Fruit fly (Drosophila melanogaster): ENCODE measurements around the gene Dcr-1.

Gene Dcr-1

DNA sequence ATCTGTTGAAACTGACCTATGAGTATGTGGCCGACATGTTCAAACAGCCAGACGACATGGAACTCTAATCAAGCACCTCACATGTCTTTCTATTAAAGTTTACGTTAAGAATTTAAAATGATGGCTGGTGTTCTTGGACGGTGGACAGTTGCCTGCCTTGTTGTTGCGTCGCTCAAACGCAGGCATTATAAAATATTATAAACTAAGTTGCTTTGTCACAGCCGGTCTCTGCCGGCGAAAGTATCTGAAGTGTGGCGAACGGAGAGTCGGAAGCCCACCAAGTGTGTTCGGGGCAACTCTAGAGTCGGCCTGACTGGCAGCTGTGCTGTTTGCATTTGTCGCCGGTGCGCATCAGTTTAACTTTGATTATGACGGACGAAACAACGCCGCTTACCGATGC lies 46.2 kb downstream of the Dcr-1 start, which contains the start of gene cd:
Gene cd (plus strand): TSS at position 301 of the 400 bp plus-strand sequence.
- TF ChIP-seq CG15336 (GFP tag; IDR thresholded peaks at IDR 0.05) (no peak), achi (GFP tag; optimal IDR thresholded peaks at IDR 0.05) (no peak)

DNA sequence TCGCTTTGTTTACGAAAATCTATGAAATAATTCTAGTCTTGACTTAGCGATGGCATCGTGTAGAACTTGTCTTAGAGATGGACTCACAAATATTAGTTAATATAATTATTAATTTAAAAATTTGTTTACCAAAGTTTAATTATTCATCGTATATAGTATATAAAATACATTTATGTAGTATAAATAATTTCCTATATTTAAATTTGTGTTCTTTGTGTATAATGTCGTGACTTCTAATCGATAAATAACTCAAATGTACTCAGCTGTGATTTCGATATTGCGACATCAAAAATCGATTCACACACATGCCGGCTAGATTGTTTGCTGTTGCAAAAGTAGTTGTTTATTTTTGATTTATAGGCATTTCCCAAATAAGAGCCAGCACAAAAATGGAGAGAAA lies 50.6 kb downstream of the Dcr-1 start, which contains the start of the genes wfs1 and Nup133:
Gene wfs1 (minus strand): TSS at position 70 of the 400 bp plus-strand sequence.
Gene Nup133 (plus strand): TSS at position 297 of the 400 bp plus-strand sequence.
- TF ChIP-seq Gug (GFP tag; IDR thresholded peaks at IDR 0.05): peak; percentile 40; the same call in 1 of the 2 replicates
- peak; percentile 24; the same call in 1 of the 2 replicates for TF ChIP-seq CG15336 (GFP tag; IDR thresholded peaks at IDR 0.05)
- no peak for TF ChIP-seq pdm3 (GFP tag; optimal IDR thresholded peaks at IDR 0.05)
- TF ChIP-seq CG8632 (GFP tag; optimal IDR thresholded peaks at IDR 0.05): peak; percentile 54
- TF ChIP-seq CG34406 (GFP tag; optimal IDR thresholded peaks at IDR 0.05): peak; percentile 72
- no peak for TF ChIP-seq Met (GFP tag; optimal IDR thresholded peaks at IDR 0.05)
- peak; percentile 8 for TF ChIP-seq CG31627 (GFP tag; optimal IDR thresholded peaks at IDR 0.05)
- no peak for TF ChIP-seq spab (GFP tag; optimal IDR thresholded peaks at IDR 0.05)
- peak; percentile 63; the same call in 2 of the 3 replicates for TF ChIP-seq CG8119 (GFP tag; IDR thresholded peaks at IDR 0.05)
- TF ChIP-seq vri (GFP tag; optimal IDR thresholded peaks at IDR 0.05): no peak
- TF ChIP-seq Sox14 (GFP tag; optimal IDR thresholded peaks at IDR 0.05): peak; percentile 56
- peak; percentile 65 for TF ChIP-seq esn (GFP tag; optimal IDR thresholded peaks at IDR 0.05)
- peak; percentile 22; the same call in 1 of the 3 replicates for TF ChIP-seq CG6163 (GFP tag; IDR thresholded peaks at IDR 0.05)
- TF ChIP-seq dsx (GFP tag; optimal IDR thresholded peaks at IDR 0.05; ENCODE audit: poor library complexity, severe bottlenecking): peak; percentile 81
- TF ChIP-seq CG10669 (GFP tag; optimal IDR thresholded peaks at IDR 0.05): no peak
- TF ChIP-seq lz (GFP tag; optimal IDR thresholded peaks at IDR 0.05): peak; percentile 52
- TF ChIP-seq CG9139 (GFP tag; optimal IDR thresholded peaks at IDR 0.05): no peak
- TF ChIP-seq CG3032 (tag; optimal IDR thresholded peaks at IDR 0.05): peak; percentile 81
- no peak for TF ChIP-seq Blimp-1 (GFP tag; optimal IDR thresholded peaks at IDR 0.05)
- TF ChIP-seq CG11902 (GFP tag; optimal IDR thresholded peaks at IDR 0.05): no peak
- TF ChIP-seq OdsH (GFP tag; optimal IDR thresholded peaks at IDR 0.05): no peak
- no peak for TF ChIP-seq acj6 (GFP tag; optimal IDR thresholded peaks at IDR 0.05)
- peak; percentile 53 for TF ChIP-seq CG6792 (GFP tag; optimal IDR thresholded peaks at IDR 0.05)
- no peak for TF ChIP-seq CG1621 (tag; optimal IDR thresholded peaks at IDR 0.05)
- no peak for TF ChIP-seq ss (GFP tag; optimal IDR thresholded peaks at IDR 0.05)

DNA sequence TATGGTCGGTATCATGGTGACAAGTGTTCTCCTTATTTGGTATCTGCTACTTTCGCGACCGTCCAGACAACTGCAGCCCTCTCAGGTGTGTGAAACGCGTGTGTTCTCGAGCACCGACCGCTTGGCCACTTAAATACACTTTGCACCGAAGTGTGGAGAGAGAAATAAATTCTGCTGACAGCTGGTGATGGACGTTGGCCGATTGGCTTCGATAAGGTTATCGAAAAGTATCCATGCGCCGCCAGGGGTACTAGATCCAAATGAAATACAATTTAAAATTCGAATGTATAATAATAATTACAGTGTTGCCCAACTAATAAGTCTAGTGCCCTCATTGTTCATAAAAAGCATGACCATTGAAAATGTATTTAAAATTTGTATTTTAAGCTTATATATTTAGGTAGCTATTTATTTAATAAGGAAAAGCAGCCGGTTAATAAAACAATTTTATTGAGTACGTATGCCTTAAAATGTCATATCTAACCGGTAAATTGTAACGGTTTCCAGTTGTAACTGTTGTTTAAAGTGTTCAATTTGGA lies 54.5 kb downstream of the Dcr-1 start, which contains the start of the genes Gclm and CG17625:
Gene Gclm (minus strand): TSS at position 175 of the 539 bp plus-strand sequence.
Gene CG17625 (plus strand): TSS at position 514 of the 539 bp plus-strand sequence.
- TF ChIP-seq CG15336 (GFP tag; IDR thresholded peaks at IDR 0.05) (no peak; the same call in 1 of the 2 replicates), svp (GFP tag) (peak; percentile 81), CG11902 (GFP tag; optimal IDR thresholded peaks at IDR 0.05) (no peak), ss (GFP tag; optimal IDR thresholded peaks at IDR 0.05) (peak; percentile 42 to 56), Eip78C (GFP tag) (no peak), CG11762 (GFP tag; optimal IDR thresholded peaks at IDR 0.05; ENCODE audit: insufficient read depth) (no peak), Hr39 (GFP tag; optimal IDR thresholded peaks at IDR 0.05) (no peak), Ets96B (tag; optimal IDR thresholded peaks at IDR 0.05) (peak; percentile 14), dac (GFP tag; optimal IDR thresholded peaks at IDR 0.05) (no peak), Sox14 (GFP tag; optimal IDR thresholded peaks at IDR 0.05) (peak; percentile 38), fd85E (GFP tag; optimal IDR thresholded peaks at IDR 0.05) (no peak), CG3032 (tag; optimal IDR thresholded peaks at IDR 0.05) (peak; percentile 27), Eip75B (GFP tag; optimal IDR thresholded peaks at IDR 0.05) (peak; percentile 39), pdm3 (GFP tag; optimal IDR thresholded peaks at IDR 0.05) (peak; percentile 56), CG8632 (GFP tag; optimal IDR thresholded peaks at IDR 0.05) (peak; percentile 1), eg (GFP tag; IDR thresholded peaks at IDR 0.05) (peak; percentile 56), salr (GFP tag; optimal IDR thresholded peaks at IDR 0.05) (no peak), CG32006 (GFP tag; optimal IDR thresholded peaks at IDR 0.05) (no peak), CG8119 (GFP tag; IDR thresholded peaks at IDR 0.05) (peak; percentile 13; the same call in 1 of the 3 replicates), CG4318 (GFP tag; optimal IDR thresholded peaks at IDR 0.05) (no peak), Met (GFP tag; optimal IDR thresholded peaks at IDR 0.05) (no peak), CG6792 (GFP tag; optimal IDR thresholded peaks at IDR 0.05) (peak; percentile 37), CG10631 (GFP tag; optimal IDR thresholded peaks at IDR 0.05) (peak; percentile 50), esn (GFP tag; optimal IDR thresholded peaks at IDR 0.05) (peak; percentile 67), topi (GFP tag; optimal IDR thresholded peaks at IDR 0.05) (peak; percentile 45), spab (GFP tag; optimal IDR thresholded peaks at IDR 0.05) (no peak), fd59A (GFP tag; optimal IDR thresholded peaks at IDR 0.05) (no peak), dsx (GFP tag; optimal IDR thresholded peaks at IDR 0.05; ENCODE audit: poor library complexity, severe bottlenecking) (peak; percentile 57), CG6808 (GFP tag; optimal IDR thresholded peaks at IDR 0.05) (no peak), CG6276 (GFP tag; optimal IDR thresholded peaks at IDR 0.05) (no peak), CG6854 (GFP tag; optimal IDR thresholded peaks at IDR 0.05) (peak; percentile 73), CG9139 (GFP tag; optimal IDR thresholded peaks at IDR 0.05) (peak; percentile 35), Ets21C (GFP tag; optimal IDR thresholded peaks at IDR 0.05) (no peak)

Data from whole organism, prepupa.